Worm (Caenorhabditis elegans): ENCODE results near the gene fbxb-115.
"Not testable (repeated sequence)": the region's sequence is repeated elsewhere in the genome, so short reads cannot be mapped to it uniquely, and the experiment has no call there.

DNA sequence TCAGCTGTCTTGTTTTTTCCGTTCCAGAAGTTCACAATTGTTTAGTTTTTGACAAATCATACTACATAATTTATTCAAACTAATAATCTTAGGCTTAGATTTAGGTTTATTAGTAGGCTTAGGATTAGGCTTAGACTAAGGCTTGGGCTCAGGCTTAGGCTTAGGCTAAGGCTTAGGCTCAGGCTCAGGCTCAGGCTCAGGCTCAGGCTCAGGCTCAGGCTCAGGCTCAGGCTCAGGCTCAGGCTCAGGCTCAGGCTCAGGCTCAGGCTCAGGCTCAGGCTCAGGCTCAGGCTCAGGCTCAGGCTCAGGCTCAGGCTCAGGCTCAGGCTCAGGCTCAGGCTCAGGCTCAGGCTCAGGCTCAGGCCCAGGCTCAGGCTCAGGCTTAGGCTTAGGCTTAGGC, 11.1 kb downstream of the fbxb-115 start:
- TF ChIP-seq ama-1 (optimal IDR thresholded peaks at IDR 0.05); flt-1 (GFP tag; IDR thresholded peaks at IDR 0.05): not testable (repeated sequence)

Measured in whole organism, early embryonic.